Fruit fly (Drosophila melanogaster) whole organism, embryonic: Measurements from ENCODE around the gene Eig71Ea.

Experiments used
- Asciz ChIP-seq: fragments of 200-800 bp; sonication (Bioruptor generic); optimal IDR thresholded peaks from 2 replicates; lab custom pipeline; 2017; ENCODE audit warnings: missing biosample characterization, mild to moderate bottlenecking, missing genetic modification characterization, missing genetic modification reagents
- Atf-2 ChIP-seq: fragments of 200-800 bp; sonication (Bioruptor generic); optimal IDR thresholded peaks from 2 replicates; lab custom pipeline; 2016; ENCODE audit warnings: missing biosample characterization, missing genetic modification characterization
- Bgb ChIP-seq: fragments of 200-800 bp; sonication (Bioruptor generic); IDR thresholded peaks from 2 replicates; pipeline ENCODE4 v1.3.6; 2022; ENCODE audit warnings: missing biosample characterization, missing genetic modification characterization; ENCODE audit not compliant: partially characterized antibody
- CG10321 ChIP-seq: fragments of 200-800 bp; sonication (Bioruptor generic); IDR thresholded peaks from 2 replicates; pipeline ENCODE4 v1.3.6; 2022; ENCODE audit warnings: missing biosample characterization, missing genetic modification characterization
- CG13287 ChIP-seq: fragments of 200-800 bp; sonication (Bioruptor generic); IDR thresholded peaks from 2 replicates; pipeline ENCODE4 v1.3.6; 2022; ENCODE audit warnings: missing biosample characterization, missing genetic modification characterization; ENCODE audit not compliant: partially characterized antibody
- CG13894 ChIP-seq: fragments of 200-800 bp; sonication (Bioruptor generic); optimal IDR thresholded peaks from 3 replicates; lab custom pipeline; 2018; ENCODE audit warnings: missing biosample characterization, mild to moderate bottlenecking, missing genetic modification characterization, moderate library complexity
- CG1603 ChIP-seq: fragments of 200-800 bp; sonication (Bioruptor generic); optimal IDR thresholded peaks from 2 replicates; lab custom pipeline; 2019; ENCODE audit warnings: missing biosample characterization, mild to moderate bottlenecking, missing genetic modification characterization, moderate library complexity
- CG17359 ChIP-seq: fragments of 200-800 bp; sonication (Bioruptor generic); optimal IDR thresholded peaks from 3 replicates; lab custom pipeline; 2018; ENCODE audit warnings: missing biosample characterization, mild to moderate bottlenecking, missing genetic modification characterization, moderate library complexity
- CG2875 ChIP-seq: fragments of 200-800 bp; sonication (Bioruptor generic); optimal IDR thresholded peaks from 2 replicates; lab custom pipeline; 2017; ENCODE audit warnings: missing biosample characterization, mild to moderate bottlenecking, missing genetic modification characterization, missing genetic modification reagents
- CG33557 ChIP-seq: fragments of 200-800 bp; sonication (Bioruptor generic); optimal IDR thresholded peaks from 2 replicates; lab custom pipeline; 2019; ENCODE audit warnings: missing biosample characterization, mild to moderate bottlenecking, missing genetic modification characterization, moderate library complexity
- CG34376 ChIP-seq: fragments of 200-800 bp; sonication (Bioruptor generic); optimal IDR thresholded peaks from 2 replicates; lab custom pipeline; 2018; ENCODE audit warnings: missing biosample characterization, mild to moderate bottlenecking, missing genetic modification characterization
- CG7786 ChIP-seq: fragments of 200-800 bp; sonication (Bioruptor generic); optimal IDR thresholded peaks from 2 replicates; lab custom pipeline; 2016; ENCODE audit warnings: missing biosample characterization, missing genetic modification characterization
- CG8765 ChIP-seq: fragments of 200-800 bp; sonication (Bioruptor generic); IDR thresholded peaks from 2 replicates; pipeline ENCODE4 v1.3.6; 2022; ENCODE audit warnings: missing biosample characterization, missing genetic modification characterization
- CG9609 ChIP-seq: fragments of 200-800 bp; sonication (Bioruptor generic); optimal IDR thresholded peaks from 3 replicates; lab custom pipeline; 2016; ENCODE audit warnings: missing biosample characterization, missing genetic modification characterization
- Camta ChIP-seq: fragments of 200-800 bp; sonication (Bioruptor generic); optimal IDR thresholded peaks from 2 replicates; lab custom pipeline; 2016; ENCODE audit warnings: missing biosample characterization, missing genetic modification characterization
- Dll ChIP-seq: fragments of 200-800 bp; sonication (Bioruptor generic); IDR thresholded peaks from 4 replicates; pipeline ENCODE4 v1.3.6; 2022; ENCODE audit warnings: missing biosample characterization, missing genetic modification characterization; ENCODE audit not compliant: partially characterized antibody
- E2f1 ChIP-seq: fragments of 200-800 bp; sonication (Bioruptor generic); IDR thresholded peaks from 2 replicates; pipeline ENCODE4 v1.3.6; 2022; ENCODE audit warnings: missing biosample characterization, missing genetic modification characterization
- ERR ChIP-seq: fragments of 200-800 bp; sonication (Bioruptor generic); optimal IDR thresholded peaks from 2 replicates; lab custom pipeline; 2016; ENCODE audit warnings: missing biosample characterization, missing genetic modification characterization
- Ets65A ChIP-seq: fragments of 200-800 bp; sonication (Bioruptor generic); peaks from one replicate; lab custom pipeline; 2016; ENCODE audit warnings: missing biosample characterization, missing genetic modification characterization
- HLH4C ChIP-seq: fragments of 200-800 bp; sonication (Bioruptor generic); IDR thresholded peaks from 3 replicates; pipeline ENCODE4 v1.3.6; 2022; ENCODE audit warnings: missing biosample characterization, missing genetic modification characterization; ENCODE audit not compliant: partially characterized antibody
- Hey ChIP-seq: fragments of 200-800 bp; sonication (Bioruptor generic); optimal IDR thresholded peaks from 3 replicates; lab custom pipeline; 2018; ENCODE audit warnings: missing biosample characterization, mild to moderate bottlenecking, missing genetic modification characterization
- Hr39 ChIP-seq: fragments of >200 bp; optimal IDR thresholded peaks from 2 replicates; lab custom pipeline; 2017
- Med ChIP-seq: fragments of 200-800 bp; sonication (Bioruptor generic); peaks from one replicate; lab custom pipeline; 2016; ENCODE audit warnings: missing biosample characterization, missing genetic modification characterization, mild to moderate bottlenecking, inconsistent platforms, moderate library complexity
- PHDP ChIP-seq: fragments of 200-800 bp; sonication (Bioruptor generic); optimal IDR thresholded peaks from 3 replicates; lab custom pipeline; 2018; ENCODE audit warnings: missing biosample characterization, mild to moderate bottlenecking, missing genetic modification characterization, moderate library complexity
- Pdp1 ChIP-seq, 2 experiments: fragments of 200-800 bp; sonication (Bioruptor generic); optimal IDR thresholded peaks; 3 replicates each; lab custom pipeline; 2016; ENCODE audit warnings: missing biosample characterization in 2 of 2, missing genetic modification characterization in 2 of 2, mild to moderate bottlenecking in 1 of 2, moderate library complexity in 1 of 2
- Xrp1 ChIP-seq: fragments of 200-800 bp; sonication (Bioruptor generic); IDR thresholded peaks from 2 replicates; pipeline ENCODE4 v1.3.6; 2022; ENCODE audit warnings: missing biosample characterization, missing genetic modification characterization
- aop ChIP-seq: fragments of 200-800 bp; sonication (Bioruptor generic); IDR thresholded peaks from 2 replicates; pipeline ENCODE4 v1.3.6; 2022; ENCODE audit warnings: missing biosample characterization, missing genetic modification characterization
- ara ChIP-seq: fragments of 200-800 bp; sonication (Bioruptor generic); IDR thresholded peaks from 2 replicates; pipeline ENCODE4 v1.3.6; 2022; ENCODE audit warnings: missing biosample characterization, missing genetic modification characterization
- bab2 ChIP-seq: fragments of 200-800 bp; sonication (Bioruptor generic); optimal IDR thresholded peaks from 2 replicates; lab custom pipeline; 2016; ENCODE audit warnings: missing biosample characterization, missing genetic modification characterization
- bigmax ChIP-seq: fragments of 200-800 bp; sonication (Bioruptor generic); optimal IDR thresholded peaks from 2 replicates; lab custom pipeline; 2018; ENCODE audit warnings: missing biosample characterization, mild to moderate bottlenecking, missing genetic modification characterization
- bsh ChIP-seq, 2 experiments: fragments of 200-800 bp; sonication (Bioruptor generic); optimal IDR thresholded peaks; 2 replicates each; lab custom pipeline; 2017 to 2018; ENCODE audit warnings: mild to moderate bottlenecking in 2 of 2, missing biosample characterization in 2 of 2, missing genetic modification characterization in 2 of 2, moderate library complexity in 1 of 2
- chinmo ChIP-seq: fragments of 200-800 bp; sonication (Bioruptor generic); IDR thresholded peaks from 4 replicates; pipeline ENCODE4 v1.3.6; 2022; ENCODE audit warnings: missing biosample characterization, missing genetic modification characterization; ENCODE audit not compliant: partially characterized antibody
- ci ChIP-seq: fragments of 200-800 bp; sonication (Bioruptor generic); IDR thresholded peaks from 3 replicates; pipeline ENCODE4 v1.3.6; 2022; ENCODE audit warnings: missing biosample characterization, missing genetic modification characterization
- cwo ChIP-seq: fragments of 200-800 bp; sonication (Bioruptor generic); optimal IDR thresholded peaks from 3 replicates; lab custom pipeline; 2017; ENCODE audit warnings: missing biosample characterization, missing genetic modification characterization, mild to moderate bottlenecking, moderate library complexity, missing genetic modification reagents
- da ChIP-seq: fragments of 200-800 bp; sonication (Bioruptor generic); optimal IDR thresholded peaks from 2 replicates; lab custom pipeline; 2016; ENCODE audit warnings: missing biosample characterization, missing genetic modification characterization
- dmrt11E ChIP-seq: fragments of 200-800 bp; sonication (Bioruptor generic); optimal IDR thresholded peaks from 3 replicates; lab custom pipeline; 2018; ENCODE audit warnings: missing biosample characterization, mild to moderate bottlenecking, missing genetic modification characterization, moderate library complexity
- exex ChIP-seq: fragments of 200-800 bp; sonication (Bioruptor generic); optimal IDR thresholded peaks from 4 replicates; lab custom pipeline; 2018; ENCODE audit warnings: missing biosample characterization, mild to moderate bottlenecking, missing genetic modification characterization, moderate library complexity
- grn ChIP-seq: fragments of 200-800 bp; sonication (Bioruptor generic); optimal IDR thresholded peaks from 3 replicates; lab custom pipeline; 2017; ENCODE audit warnings: missing biosample characterization, missing genetic modification characterization
- lab ChIP-seq: fragments of 200-800 bp; sonication (Bioruptor generic); optimal IDR thresholded peaks from 3 replicates; lab custom pipeline; 2017; ENCODE audit warnings: missing biosample characterization, missing genetic modification characterization, mild to moderate bottlenecking, moderate library complexity, missing genetic modification reagents
- lola ChIP-seq, 3 experiments: fragments of >200 bp in 2 of 3; fragments of 200-800 bp in 1 of 3; sonication (Bioruptor generic) in 1 of 3; optimal IDR thresholded peaks; 2 replicates each; lab custom pipeline; 2017 to 2019; ENCODE audit warnings: missing biosample characterization in 3 of 3, missing genetic modification characterization in 3 of 3, mild to moderate bottlenecking in 1 of 3, moderate library complexity in 1 of 3
- mirr ChIP-seq: fragments of 200-800 bp; sonication (Bioruptor generic); optimal IDR thresholded peaks from 3 replicates; lab custom pipeline; 2018; ENCODE audit warnings: missing biosample characterization, mild to moderate bottlenecking, missing genetic modification characterization
- sc ChIP-seq, 3 experiments: fragments of >200 bp in 2 of 3; fragments of 200-800 bp in 1 of 3; sonication (Bioruptor generic) in 1 of 3; optimal IDR thresholded peaks; 2 replicates in 2 of 3; 3 replicates in 1 of 3; lab custom pipeline; 2017; ENCODE audit warnings: mild to moderate bottlenecking in 1 of 3, missing biosample characterization in 1 of 3, missing genetic modification characterization in 1 of 3, missing genetic modification reagents in 1 of 3
- sens ChIP-seq: fragments of 200-800 bp; sonication (Bioruptor generic); peaks from one replicate; lab custom pipeline; 2016; ENCODE audit warnings: missing biosample characterization, missing genetic modification characterization
- sim ChIP-seq: fragments of 200-800 bp; sonication (Bioruptor generic); IDR thresholded peaks from 2 replicates; pipeline ENCODE4 v1.3.6; 2022; ENCODE audit warnings: missing biosample characterization, missing genetic modification characterization
- stwl ChIP-seq: fragments of 200-800 bp; sonication (Bioruptor generic); optimal IDR thresholded peaks from 3 replicates; lab custom pipeline; 2018; ENCODE audit warnings: missing biosample characterization, mild to moderate bottlenecking, missing genetic modification characterization, moderate library complexity
- sug ChIP-seq: fragments of 200-800 bp; optimal IDR thresholded peaks from 2 replicates; lab custom pipeline; 2019; ENCODE audit warnings: missing biosample characterization, mild to moderate bottlenecking, missing genetic modification characterization, moderate library complexity
- vnd ChIP-seq: fragments of 200-800 bp; sonication (Bioruptor generic); IDR thresholded peaks from 3 replicates; pipeline ENCODE4 v1.3.6; 2022; ENCODE audit warnings: missing biosample characterization, missing genetic modification characterization; ENCODE audit not compliant: partially characterized antibody

The Eig71Ea gene

DNA sequence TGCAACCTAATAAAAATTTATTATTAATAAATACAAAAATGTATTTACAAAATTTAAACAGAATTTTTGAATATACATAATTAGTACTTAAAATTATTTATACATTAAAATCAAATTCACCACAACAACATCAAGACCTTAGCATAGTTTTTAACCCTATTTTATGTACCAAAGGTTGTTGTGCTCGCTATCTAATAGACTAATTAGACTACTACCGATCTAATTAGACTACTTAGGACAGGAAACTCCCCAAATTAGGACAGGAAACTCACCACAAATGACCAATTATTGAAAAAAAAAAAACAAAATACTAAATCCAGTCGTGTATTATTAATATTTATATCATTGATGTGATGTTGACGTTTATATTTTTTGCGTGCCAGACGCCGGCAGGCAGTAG lies 12.5 kb downstream of the Eig71Ea start (continued):
- TF ChIP-seq Bgb, result no peak
- TF ChIP-seq CG7786 (GFP tag; lab: Kevin White, UChicago), result no peak
- TF ChIP-seq Ets65A (GFP tag; lab: Kevin White, UChicago), result no peak
- TF ChIP-seq HLH4C (GFP tag; lab: Robert Waterston, UW), result no peak
- TF ChIP-seq stwl (tag; lab: Kevin White, UChicago), result peak; percentile 77
- no peak for TF ChIP-seq lola (GFP tag; optimal IDR thresholded peaks at IDR 0.05; lab: Kevin White, UChicago)
- peak; percentile 54; the same call in 2 of the 3 replicates for TF ChIP-seq ci (GFP tag; lab: Robert Waterston, UW)
- no peak for TF ChIP-seq CG8765 (GFP tag; lab: Robert Waterston, UW)
- TF ChIP-seq, all 482 proteins: peak for 21

DNA sequence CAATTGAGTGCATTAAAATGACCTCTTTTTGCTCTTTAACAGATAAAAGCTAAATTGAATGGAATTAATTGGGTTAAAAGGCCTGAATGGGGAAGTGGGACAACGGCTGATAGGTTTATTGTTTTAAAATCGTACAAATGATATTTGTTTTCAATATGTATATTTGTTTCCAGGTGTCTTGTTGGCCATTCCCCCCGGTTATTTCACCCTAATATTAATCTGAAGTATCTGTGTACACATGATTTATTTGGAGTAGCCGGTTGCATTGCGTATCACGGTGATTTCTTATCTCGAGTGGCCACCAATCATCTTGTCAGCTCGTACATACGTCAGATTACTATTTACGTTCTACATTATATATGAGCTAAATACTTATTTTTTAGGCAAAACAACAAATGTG lies 13.1 kb downstream of the Eig71Ea start:
- no peak for TF ChIP-seq Dll
- no peak for TF ChIP-seq Atf-2 (GFP tag; lab: Kevin White, UChicago)
- TF ChIP-seq dmrt11E (tag; lab: Kevin White, UChicago), result peak; percentile 16
- no peak for TF ChIP-seq bigmax
- no peak for TF ChIP-seq ERR (GFP tag; lab: Kevin White, UChicago)
- TF ChIP-seq cwo (GFP tag; lab: Kevin White, UChicago), result peak; percentile 30
- TF ChIP-seq CG13894, result no peak
- TF ChIP-seq Asciz (GFP tag; lab: Kevin White, UChicago), result peak; percentile 3
- no peak for TF ChIP-seq CG17359 (tag; lab: Kevin White, UChicago)
- TF ChIP-seq chinmo, result peak; percentile 65; the same call in 2 of the 4 replicates
- TF ChIP-seq bab2 (GFP tag; lab: Kevin White, UChicago), result no peak
- no peak for TF ChIP-seq aop (GFP tag; lab: Robert Waterston, UW)
- no peak for TF ChIP-seq CG9609
- TF ChIP-seq sug (tag; lab: Kevin White, UChicago), result peak; percentile 65
- TF ChIP-seq PHDP (tag; lab: Kevin White, UChicago), result no peak
- TF ChIP-seq CG10321 (GFP tag; lab: Robert Waterston, UW), result 0 out of 2 replicates have a peak, but pooled peaks have one; percentile 21
- no peak for TF ChIP-seq sc (optimal IDR thresholded peaks at IDR 0.05; lab: Kevin White, UChicago)
- TF ChIP-seq sc (GFP tag; optimal IDR thresholded peaks at IDR 0.05; lab: Kevin White, UChicago), result peak; percentile 28
- peak; percentile 81 for TF ChIP-seq grn (GFP tag; lab: Kevin White, UChicago)
- peak; percentile 2 for TF ChIP-seq CG33557 (GFP tag; lab: Kevin White, UChicago)
- TF ChIP-seq CG34376 (GFP tag; lab: Kevin White, UChicago), result peak; percentile 45
- TF ChIP-seq exex, result peak; percentile 84
- TF ChIP-seq mirr (GFP tag; lab: Kevin White, UChicago), result peak; percentile 39
- peak; percentile 9 for TF ChIP-seq Camta (GFP tag; lab: Kevin White, UChicago)
- TF ChIP-seq CG2875 (GFP tag; lab: Kevin White, UChicago), result no peak
- 0 out of 2 replicates have a peak, but pooled peaks have one; percentile 21 for TF ChIP-seq Xrp1 (GFP tag; lab: Robert Waterston, UW)
- TF ChIP-seq bsh (GFP tag; optimal IDR thresholded peaks at IDR 0.05; lab: Kevin White, UChicago), result peak in 1 of 2 experiments; percentile 15
- TF ChIP-seq Hey (tag; lab: Kevin White, UChicago), result peak; percentile 9
- TF ChIP-seq CG1603, result peak; percentile 20
- TF ChIP-seq CG13287, result no peak
- peak; percentile 58; the same call in 2 of the 3 replicates for TF ChIP-seq vnd (GFP tag; lab: Robert Waterston, UW)
- peak in 1 of 2 experiments; percentile 14 for TF ChIP-seq Pdp1 (GFP tag; optimal IDR thresholded peaks at IDR 0.05; lab: Kevin White, UChicago)
- no peak for TF ChIP-seq E2f1 (GFP tag; lab: Robert Waterston, UW)
- TF ChIP-seq sens (GFP tag; lab: Kevin White, UChicago), result peak; percentile 60
- no peak for TF ChIP-seq da (GFP tag; lab: Kevin White, UChicago)
- peak; percentile 29 for TF ChIP-seq lab (GFP tag; lab: Kevin White, UChicago)
- TF ChIP-seq sim, result 0 out of 2 replicates have a peak, but pooled peaks have one; percentile 10
- TF ChIP-seq ara (GFP tag; lab: Robert Waterston, UW), result peak; percentile 50; the same call in 1 of the 2 replicates
- peak; percentile 67 for TF ChIP-seq Med
- TF ChIP-seq Hr39, result no peak
